Fruit fly (Drosophila melanogaster) Kc167 (cell line): ENCODE results near the gene RecQ5.

Experiments used
- Sin3A ChIP-seq: fragments of >200 bp; optimal IDR thresholded peaks from 2 replicates; lab custom pipeline; 2018; ENCODE audit warnings: missing external identifiers
- h ChIP-seq: fragments of >200 bp; optimal IDR thresholded peaks from 3 replicates; lab custom pipeline; 2018; ENCODE audit warnings: missing external identifiers
- insv ChIP-seq: fragments of >200 bp; optimal IDR thresholded peaks from 3 replicates; lab custom pipeline; 2018; ENCODE audit warnings: missing external identifiers
- psq ChIP-seq: fragments of >200 bp; optimal IDR thresholded peaks from 2 replicates; lab custom pipeline; 2017; ENCODE audit warnings: missing external identifiers

DNA sequence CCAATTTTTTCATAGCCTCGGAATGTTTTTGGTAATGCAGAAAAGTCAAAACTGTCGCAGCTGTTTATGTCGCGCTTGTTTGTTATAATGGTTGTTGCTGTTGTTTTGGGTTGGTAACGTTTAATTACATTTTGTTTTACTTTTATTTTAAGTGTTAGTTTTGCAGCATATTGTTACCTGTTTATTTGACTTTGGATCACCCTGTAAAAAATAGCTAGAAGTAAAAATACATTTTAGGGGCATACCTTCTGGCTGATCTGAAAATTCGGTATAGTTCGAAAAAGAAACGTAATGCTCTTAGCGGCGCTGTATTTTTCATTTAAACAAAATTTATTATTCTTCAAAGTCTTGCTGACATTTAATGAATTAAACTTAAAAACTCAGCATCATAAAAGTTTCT is 24.3 kb downstream of the RecQ5 start:
- TF ChIP-seq h (no peak), Sin3A (no peak), insv (lab: Kevin White, UChicago) (no peak), psq (no peak)
